Worm (Caenorhabditis elegans) whole organism, L1 larva: ENCODE data around the gene ttr-42.

ENCODE experiments used
- C34B4.2 ChIP-seq: sonication (generic microtip); optimal IDR thresholded peaks from 2 replicates; lab custom pipeline; 2017; ENCODE audit warnings: mild to moderate bottlenecking, missing genetic modification characterization, missing compliant biosample characterization
- F16B12.6 ChIP-seq: fragments of 150-350 bp; optimal IDR thresholded peaks from 2 replicates; lab custom pipeline; 2014; ENCODE audit warnings: missing biosample characterization, missing genetic modification characterization
- alr-1 ChIP-seq: fragments of 200-800 bp; sonication (Bioruptor generic); optimal IDR thresholded peaks from 2 replicates; lab custom pipeline; 2018; ENCODE audit warnings: borderline replicate concordance, mild to moderate bottlenecking, missing genetic modification characterization, missing compliant biosample characterization
- ama-1 ChIP-seq: fragments of 150-350 bp; optimal IDR thresholded peaks from 2 replicates; lab custom pipeline; 2014
- ceh-63 ChIP-seq: fragments of 200-800 bp; sonication (Bioruptor generic); optimal IDR thresholded peaks from 2 replicates; lab custom pipeline; 2018; ENCODE audit warnings: mild to moderate bottlenecking, missing genetic modification characterization, missing compliant biosample characterization
- ceh-8 ChIP-seq: fragments of 200-800 bp; sonication (Bioruptor generic); optimal IDR thresholded peaks from 2 replicates; lab custom pipeline; 2018; ENCODE audit warnings: mild to moderate bottlenecking, missing genetic modification characterization, moderate library complexity, missing compliant biosample characterization
- ceh-88 ChIP-seq: fragments of 200-800 bp; sonication (Bioruptor generic); IDR thresholded peaks from 2 replicates; pipeline ENCODE4 v1.3.6; 2022; ENCODE audit warnings: missing genetic modification characterization, missing compliant biosample characterization
- dpl-1 ChIP-seq, 3 experiments: fragments of 150-350 bp in 2 of 3; sonication (generic microtip) in 1 of 3; optimal IDR thresholded peaks; 2 replicates each; lab custom pipeline; 2014 to 2017; ENCODE audit warnings: missing biosample characterization in 3 of 3, missing genetic modification characterization in 3 of 3, missing genetic modification reagents in 3 of 3
- dsc-1 ChIP-seq: sonication (generic microtip); optimal IDR thresholded peaks from 2 replicates; lab custom pipeline; 2016; ENCODE audit warnings: mild to moderate bottlenecking, missing genetic modification characterization, missing compliant biosample characterization
- efl-1 ChIP-seq, 4 experiments: fragments of 150-350 bp; optimal IDR thresholded peaks in 3 of 4; peaks in 1 of 4; 1 replicate in 1 of 4; 2 replicates in 3 of 4; lab custom pipeline; 2014; ENCODE audit warnings: missing biosample characterization in 2 of 4, missing genetic modification characterization in 2 of 4, missing genetic modification reagents in 2 of 4
- efl-3 ChIP-seq: fragments of 200-800 bp; sonication (Bioruptor generic); optimal IDR thresholded peaks from 2 replicates; lab custom pipeline; 2018; ENCODE audit warnings: mild to moderate bottlenecking, missing genetic modification characterization, missing compliant biosample characterization
- elt-2 ChIP-seq: sonication (generic microtip); optimal IDR thresholded peaks from 2 replicates; lab custom pipeline; 2016; ENCODE audit warnings: missing genetic modification characterization, mild to moderate bottlenecking, inconsistent platforms, missing compliant biosample characterization, missing genetic modification reagents
- elt-3 ChIP-seq, 6 experiments: fragments of 150-350 bp in 1 of 6; sonication (generic microtip); optimal IDR thresholded peaks; 2 replicates each; lab custom pipeline; 2017 to 2018; ENCODE audit warnings: missing biosample characterization in 6 of 6, missing genetic modification characterization in 6 of 6, inconsistent platforms in 1 of 6
- ets-5 ChIP-seq: fragments of 200-800 bp; sonication (Bioruptor generic); IDR thresholded peaks from 2 replicates; pipeline ENCODE4 v1.3.6; 2022; ENCODE audit warnings: missing genetic modification characterization, missing compliant biosample characterization
- fkh-4 ChIP-seq: sonication (generic microtip); optimal IDR thresholded peaks from 2 replicates; lab custom pipeline; 2016; ENCODE audit warnings: missing compliant biosample characterization, missing genetic modification characterization, borderline replicate concordance
- hpl-2 ChIP-seq: fragments of 150-350 bp; optimal IDR thresholded peaks from 2 replicates; lab custom pipeline; 2014; ENCODE audit warnings: missing biosample characterization, missing genetic modification reagents, missing genetic modification characterization
- lin-14 ChIP-seq: fragments of 200-800 bp; sonication (Bioruptor generic); optimal IDR thresholded peaks from 2 replicates; lab custom pipeline; 2018; ENCODE audit warnings: mild to moderate bottlenecking, missing genetic modification characterization, moderate library complexity, missing compliant biosample characterization
- mep-1 ChIP-seq: fragments of 150-350 bp; optimal IDR thresholded peaks from 2 replicates; lab custom pipeline; 2014; ENCODE audit warnings: missing biosample characterization, missing genetic modification characterization
- nhr-237 ChIP-seq: fragments of 150-350 bp; optimal IDR thresholded peaks from 2 replicates; lab custom pipeline; 2014; ENCODE audit warnings: missing biosample characterization, missing genetic modification characterization
- nhr-71 ChIP-seq: sonication (generic microtip); optimal IDR thresholded peaks from 2 replicates; lab custom pipeline; 2016; ENCODE audit warnings: mild to moderate bottlenecking, missing genetic modification characterization, moderate library complexity, missing compliant biosample characterization
- pag-3 ChIP-seq: sonication (generic microtip); optimal IDR thresholded peaks from 2 replicates; lab custom pipeline; 2017; ENCODE audit warnings: missing genetic modification characterization, mild to moderate bottlenecking, missing compliant biosample characterization, antibody characterized with exemption, borderline replicate concordance; ENCODE audit not compliant: insufficient read depth
- pqm-1 ChIP-seq: sonication (generic microtip); optimal IDR thresholded peaks from 3 replicates; lab custom pipeline; 2017; ENCODE audit warnings: missing biosample characterization, missing genetic modification characterization
- rnt-1 ChIP-seq: sonication (generic microtip); optimal IDR thresholded peaks from 2 replicates; lab custom pipeline; 2016; ENCODE audit warnings: mild to moderate bottlenecking, missing genetic modification characterization, moderate library complexity, missing compliant biosample characterization
- sox-4 ChIP-seq: sonication (generic microtip); optimal IDR thresholded peaks from 2 replicates; lab custom pipeline; 2016; ENCODE audit warnings: missing genetic modification characterization, missing compliant biosample characterization
- sptf-1 ChIP-seq: fragments of 150-350 bp; optimal IDR thresholded peaks from 2 replicates; lab custom pipeline; 2014; ENCODE audit warnings: missing biosample characterization, missing genetic modification characterization
- swsn-7 ChIP-seq: sonication (generic microtip); optimal IDR thresholded peaks from 2 replicates; lab custom pipeline; 2016; ENCODE audit warnings: missing genetic modification characterization, missing compliant biosample characterization
- tbx-2 ChIP-seq: sonication (generic microtip); optimal IDR thresholded peaks from 2 replicates; lab custom pipeline; 2016; ENCODE audit warnings: missing genetic modification characterization, missing compliant biosample characterization
- unc-130 ChIP-seq: fragments of 150-350 bp; optimal IDR thresholded peaks from 2 replicates; lab custom pipeline; 2017; ENCODE audit warnings: missing biosample characterization, missing genetic modification characterization, inconsistent platforms
- unc-62 ChIP-seq: fragments of 150-350 bp; optimal IDR thresholded peaks from 2 replicates; lab custom pipeline; 2014; ENCODE audit warnings: missing biosample characterization, missing genetic modification reagents, missing genetic modification characterization
- unc-86 ChIP-seq: sonication (generic microtip); optimal IDR thresholded peaks from 2 replicates; lab custom pipeline; 2016; ENCODE audit warnings: missing genetic modification characterization, missing compliant biosample characterization
- unc-98 ChIP-seq: fragments of 200-800 bp; sonication (Bioruptor generic); IDR thresholded peaks from 2 replicates; pipeline ENCODE4 v1.3.6; 2022; ENCODE audit warnings: missing genetic modification characterization, missing compliant biosample characterization
- vab-15 ChIP-seq: sonication (generic microtip); optimal IDR thresholded peaks from 2 replicates; lab custom pipeline; 2017; ENCODE audit warnings: missing genotype, mild to moderate bottlenecking, missing genetic modification characterization, missing compliant biosample characterization
- zag-1 ChIP-seq: fragments of 150-350 bp; optimal IDR thresholded peaks from 2 replicates; lab custom pipeline; 2014; ENCODE audit warnings: missing biosample characterization, missing genetic modification characterization
- zip-4 ChIP-seq: fragments of 200-800 bp; sonication (Bioruptor generic); optimal IDR thresholded peaks from 2 replicates; lab custom pipeline; 2018; ENCODE audit warnings: mild to moderate bottlenecking, missing genetic modification characterization, moderate library complexity, missing compliant biosample characterization
- ztf-11 ChIP-seq, 2 experiments: sonication (generic microtip); optimal IDR thresholded peaks; 2 replicates each; lab custom pipeline; 2016 to 2017; ENCODE audit warnings: missing genetic modification characterization in 2 of 2, missing biosample characterization in 1 of 2, missing compliant biosample characterization in 1 of 2

The ttr-42 gene

ce11 chrX:2614158-2614557 lies 36.6 kb downstream of the ttr-42 start:
- TF ChIP-seq lin-14 (GFP tag; lab: Kevin White, UChicago) (peak; percentile 2), pqm-1 (tag; lab: Kevin White, UChicago) (no peak)

ce11 chrX:2615626-2616025 lies 38.1 kb downstream of the ttr-42 start, which contains the start of gene T03G6.3:
TSS of gene T03G6.3 (minus strand) at chrX:2615726.
- TF ChIP-seq pag-3 (tag; lab: Kevin White, UChicago) (no peak), efl-1 (optimal IDR thresholded peaks at IDR 0.05; lab: Kevin White, UChicago) (no peak), efl-1 (GFP tag; optimal IDR thresholded peaks at IDR 0.05 in 1 of 2; lab: Kevin White, UChicago) (peak in 1 of 2 experiments; percentile 11)
- TF ChIP-seq, all 84 proteins: peak for 1

- TF ChIP-seq swsn-7 (tag; lab: Kevin White, UChicago) (no peak), dpl-1 (GFP tag; optimal IDR thresholded peaks at IDR 0.05; lab: Kevin White, UChicago) (no peak), sox-4 (tag; lab: Kevin White, UChicago) (no peak), alr-1 (tag; lab: Kevin White, UChicago) (no peak), mep-1 (no peak), rnt-1 (peak; percentile 67), elt-2 (tag; lab: Kevin White, UChicago) (no peak), unc-62 (GFP tag; lab: Kevin White, UChicago) (no peak), dsc-1 (tag; lab: Kevin White, UChicago) (no peak), tbx-2 (tag; lab: Kevin White, UChicago) (no peak), ztf-11 (tag; optimal IDR thresholded peaks at IDR 0.05; lab: Kevin White, UChicago) (no peak), sptf-1 (tag; lab: Kevin White, UChicago) (no peak), zag-1 (tag; lab: Kevin White, UChicago) (no peak), fkh-4 (tag; lab: Kevin White, UChicago) (no peak), unc-130 (tag; lab: Kevin White, UChicago) (peak; percentile 38), zip-4 (GFP tag; lab: Kevin White, UChicago) (no peak), pag-3 (tag; lab: Kevin White, UChicago) (peak; percentile 95), ets-5 (GFP tag; lab: Robert Waterston, UW) (no peak), unc-98 (no peak), elt-3 (tag; optimal IDR thresholded peaks at IDR 0.05; lab: Kevin White, UChicago) (no peak), efl-3 (no peak), F16B12.6 (tag; lab: Kevin White, UChicago) (no peak), nhr-71 (tag; lab: Kevin White, UChicago) (peak; percentile 13), lin-14 (GFP tag; lab: Kevin White, UChicago) (peak; percentile 59), ceh-63 (GFP tag; lab: Kevin White, UChicago) (no peak), ceh-8 (GFP tag; lab: Kevin White, UChicago) (no peak), ceh-88 (GFP tag; lab: Robert Waterston, UW) (no peak), C34B4.2 (tag; lab: Kevin White, UChicago) (no peak), pqm-1 (tag; lab: Kevin White, UChicago) (no peak), nhr-237 (tag; lab: Kevin White, UChicago) (no peak), ama-1 (lab: Kevin White, UChicago) (no peak), unc-86 (tag; lab: Kevin White, UChicago) (no peak)
These were observed 42.7 kb downstream of the ttr-42 start for ce11 chrX:2620280-2620679.

- TF ChIP-seq pqm-1 (tag; lab: Kevin White, UChicago) (no peak), C34B4.2 (tag; lab: Kevin White, UChicago) (no peak), ceh-88 (GFP tag; lab: Robert Waterston, UW) (no peak), hpl-2 (GFP tag; lab: Kevin White, UChicago) (no peak), vab-15 (tag; lab: Kevin White, UChicago) (no peak)
These were observed 48.6 kb downstream of the ttr-42 start for ce11 chrX:2626153-2626552.
